Worm (Caenorhabditis elegans): ENCODE results near the gene F55G1.15.
A peak's percentile ranks its signal among the peaks of the same experiment; 100 is the strongest.

DNA sequence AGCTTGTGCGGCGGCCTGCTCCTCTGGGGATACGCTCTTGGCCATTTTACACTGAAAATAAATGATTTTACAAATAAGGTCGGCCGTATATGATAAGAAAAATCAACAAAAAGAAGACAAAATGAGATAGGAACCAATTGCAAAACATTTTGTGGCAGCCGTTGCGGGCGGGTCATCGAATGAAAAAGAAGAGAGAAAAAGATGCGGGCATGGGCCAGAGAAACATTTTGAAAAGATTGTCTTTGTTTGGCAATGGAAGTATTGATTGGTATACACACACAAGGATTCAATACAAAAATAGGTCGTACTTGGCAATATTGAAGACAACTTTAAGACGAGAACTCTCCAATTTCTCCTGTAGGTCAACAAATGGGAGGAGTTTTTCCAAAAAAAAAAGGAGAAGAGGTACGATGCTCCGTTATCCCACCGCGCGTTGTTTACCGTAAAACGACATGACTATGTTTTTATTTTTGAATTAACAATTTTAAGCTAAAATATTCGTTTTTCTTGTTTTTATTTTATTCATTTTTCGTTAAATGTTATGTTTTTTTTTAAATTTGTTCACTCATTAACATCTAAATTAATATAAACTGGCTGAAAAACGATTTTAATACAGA is 11.5 kb upstream of the F55G1.15 start, which contains the start of the genes plc-4 and R05G6.4:
- TF ChIP-seq lin-13 (GFP tag; optimal IDR thresholded peaks at IDR 0.05) = no peak
- TF ChIP-seq nhr-28 (tag; optimal IDR thresholded peaks at IDR 0.05) = no peak
- peak in 1 of 2 experiments; percentile 54 for TF ChIP-seq lsy-2 (tag; optimal IDR thresholded peaks at IDR 0.05)
- TF ChIP-seq lir-3 (tag; optimal IDR thresholded peaks at IDR 0.05) = no peak
- TF ChIP-seq fkh-10 (GFP tag; optimal IDR thresholded peaks at IDR 0.05) = no peak
- TF ChIP-seq mxl-3 (GFP tag; optimal IDR thresholded peaks at IDR 0.05) = no peak
- TF ChIP-seq lin-39 (tag; optimal IDR thresholded peaks at IDR 0.05) = no peak
- no peak for TF ChIP-seq ceh-62 (tag; optimal IDR thresholded peaks at IDR 0.05)
- TF ChIP-seq ceh-82 (tag; optimal IDR thresholded peaks at IDR 0.05) = no peak
- TF ChIP-seq jun-1 (tag; optimal IDR thresholded peaks at IDR 0.05) = no peak
- TF ChIP-seq D1046.2 (GFP tag; IDR thresholded peaks at IDR 0.05) = no peak
- TF ChIP-seq R02D3.7 (tag; optimal IDR thresholded peaks at IDR 0.05) = peak; percentile 66
